Fruit fly (Drosophila melanogaster) whole organism, embryonic: Measurements from ENCODE around the gene SMSr.
A peak's percentile ranks its signal among the peaks of the same experiment; 100 is the strongest.

Experiments used
- C15 ChIP-seq: fragments of 200-800 bp; sonication (Bioruptor generic); IDR thresholded peaks from 3 replicates; pipeline ENCODE4 v1.3.6; 2022; ENCODE audit warnings: missing biosample characterization, missing genetic modification characterization
- CG11696 ChIP-seq: fragments of 200-800 bp; sonication (Bioruptor generic); IDR thresholded peaks from 2 replicates; pipeline ENCODE4 v1.3.6; 2022; ENCODE audit warnings: missing biosample characterization, missing genetic modification characterization
- CG1233 ChIP-seq: fragments of 200-800 bp; sonication (Bioruptor generic); optimal IDR thresholded peaks from 4 replicates; lab custom pipeline; 2018; ENCODE audit warnings: missing biosample characterization, mild to moderate bottlenecking, missing genetic modification characterization
- CG12769 ChIP-seq: fragments of 200-800 bp; sonication (Bioruptor generic); optimal IDR thresholded peaks from 2 replicates; lab custom pipeline; 2019; ENCODE audit warnings: missing biosample characterization, mild to moderate bottlenecking, missing genetic modification characterization, moderate library complexity
- CG14014 ChIP-seq: fragments of 200-800 bp; sonication (Bioruptor generic); IDR thresholded peaks from 2 replicates; pipeline ENCODE4 v1.3.6; 2022; ENCODE audit warnings: missing biosample characterization, missing genetic modification characterization
- CG15073 ChIP-seq: fragments of 200-800 bp; sonication (Bioruptor generic); optimal IDR thresholded peaks from 2 replicates; lab custom pipeline; 2016; ENCODE audit warnings: missing biosample characterization, missing genetic modification characterization
- CG15479 ChIP-seq: fragments of 200-800 bp; sonication (Bioruptor generic); optimal IDR thresholded peaks from 3 replicates; lab custom pipeline; 2019; ENCODE audit warnings: missing biosample characterization, mild to moderate bottlenecking, missing genetic modification characterization, moderate library complexity
- CG17186 ChIP-seq: fragments of 200-800 bp; sonication (Bioruptor generic); optimal IDR thresholded peaks from 3 replicates; lab custom pipeline; 2017; ENCODE audit warnings: missing biosample characterization, missing genetic modification reagents, missing genetic modification characterization
- CG18011 ChIP-seq: fragments of 200-800 bp; sonication (Bioruptor generic); optimal IDR thresholded peaks from 2 replicates; lab custom pipeline; 2017; ENCODE audit warnings: missing biosample characterization, missing genetic modification characterization, mild to moderate bottlenecking, moderate library complexity, missing genotype
- CG18619 ChIP-seq: fragments of 200-800 bp; sonication (Bioruptor generic); optimal IDR thresholded peaks from 3 replicates; lab custom pipeline; 2017; ENCODE audit warnings: missing biosample characterization, mild to moderate bottlenecking, missing genetic modification characterization
- CG2202 ChIP-seq: fragments of 200-800 bp; sonication (Bioruptor generic); optimal IDR thresholded peaks from 2 replicates; lab custom pipeline; 2018; ENCODE audit warnings: missing biosample characterization, mild to moderate bottlenecking, missing genetic modification characterization
- CG2678 ChIP-seq: fragments of 200-800 bp; sonication (Bioruptor generic); optimal IDR thresholded peaks from 3 replicates; lab custom pipeline; 2019; ENCODE audit warnings: missing biosample characterization, mild to moderate bottlenecking, missing genetic modification characterization, moderate library complexity
- CG3065 ChIP-seq: fragments of 200-800 bp; sonication (Bioruptor generic); optimal IDR thresholded peaks from 2 replicates; lab custom pipeline; 2016; ENCODE audit warnings: missing biosample characterization, missing genetic modification characterization
- CG3281 ChIP-seq: fragments of 200-800 bp; sonication (Bioruptor generic); optimal IDR thresholded peaks from 3 replicates; lab custom pipeline; 2017; ENCODE audit warnings: missing biosample characterization, mild to moderate bottlenecking, missing genetic modification characterization
- CG34422 ChIP-seq: fragments of 200-800 bp; sonication (Bioruptor generic); IDR thresholded peaks from 3 replicates; pipeline ENCODE4 v1.3.6; 2022; ENCODE audit warnings: missing biosample characterization, missing genetic modification characterization
- CG4328 ChIP-seq: fragments of 200-800 bp; sonication (Bioruptor generic); optimal IDR thresholded peaks from 3 replicates; lab custom pipeline; 2017; ENCODE audit warnings: missing biosample characterization, missing genetic modification reagents, missing genetic modification characterization
- CG6689 ChIP-seq: fragments of 200-800 bp; sonication (Bioruptor generic); IDR thresholded peaks from 2 replicates; pipeline ENCODE4 v1.3.6; 2022; ENCODE audit warnings: missing biosample characterization, missing genetic modification characterization
- CG6854 ChIP-seq: fragments of 200-800 bp; sonication (Bioruptor generic); optimal IDR thresholded peaks from 3 replicates; lab custom pipeline; 2017; ENCODE audit warnings: missing biosample characterization, mild to moderate bottlenecking, missing genetic modification characterization
- CG8281 ChIP-seq: fragments of 200-800 bp; sonication (Bioruptor generic); optimal IDR thresholded peaks from 2 replicates; lab custom pipeline; 2018; ENCODE audit warnings: missing biosample characterization, mild to moderate bottlenecking, missing genetic modification characterization, moderate library complexity
- Chrac-16 ChIP-seq: fragments of 200-800 bp; sonication (Bioruptor generic); optimal IDR thresholded peaks from 3 replicates; lab custom pipeline; 2016; ENCODE audit warnings: missing biosample characterization, missing genetic modification characterization
- CkIIα-i1 ChIP-seq: fragments of 200-800 bp; sonication (Bioruptor generic); IDR thresholded peaks from 2 replicates; pipeline ENCODE4 v1.3.6; 2022; ENCODE audit warnings: missing biosample characterization, missing genetic modification characterization
- Fer3 ChIP-seq: fragments of 200-800 bp; sonication (Bioruptor generic); optimal IDR thresholded peaks from 2 replicates; lab custom pipeline; 2018; ENCODE audit warnings: missing biosample characterization, mild to moderate bottlenecking, missing genetic modification characterization, moderate library complexity
- GATAe ChIP-seq: fragments of 200-800 bp; sonication (Bioruptor generic); conservative IDR thresholded peaks from 2 replicates; pipeline ENCODE4 v1.3.6; 2022; ENCODE audit warnings: missing biosample characterization, missing genetic modification characterization
- Lpt ChIP-seq: fragments of >200 bp; optimal IDR thresholded peaks from 2 replicates; lab custom pipeline; 2018; ENCODE audit warnings: missing biosample characterization, missing genetic modification characterization
- MBD-R2 ChIP-seq: fragments of 200-800 bp; sonication (Bioruptor generic); IDR thresholded peaks from 2 replicates; pipeline ENCODE4 v1.3.6; 2022; ENCODE audit warnings: missing biosample characterization, missing genetic modification characterization
- Scr ChIP-seq: fragments of 200-800 bp; sonication (Bioruptor generic); IDR thresholded peaks from 2 replicates; pipeline ENCODE4 v1.3.6; 2022; ENCODE audit warnings: missing biosample characterization, missing genetic modification characterization; ENCODE audit not compliant: partially characterized antibody
- Sin3A ChIP-seq: fragments of >200 bp; optimal IDR thresholded peaks from 2 replicates; lab custom pipeline; 2018
- Six4 ChIP-seq: fragments of 200-800 bp; sonication (Bioruptor generic); optimal IDR thresholded peaks from 2 replicates; lab custom pipeline; 2016; ENCODE audit warnings: missing biosample characterization, missing genetic modification characterization
- TFAM ChIP-seq: fragments of 200-800 bp; sonication (Bioruptor generic); optimal IDR thresholded peaks from 2 replicates; lab custom pipeline; 2017; ENCODE audit warnings: missing biosample characterization, missing genetic modification characterization, inconsistent platforms
- Trl ChIP-seq, 3 experiments: fragments of >200 bp in 2 of 3; fragments of 200-800 bp in 1 of 3; sonication (Bioruptor generic) in 1 of 3; optimal IDR thresholded peaks; 2 replicates in 1 of 3; 3 replicates in 2 of 3; lab custom pipeline; 2016 to 2017; ENCODE audit warnings: missing biosample characterization in 1 of 3, missing genetic modification characterization in 1 of 3
- Xrp1 ChIP-seq: fragments of 200-800 bp; sonication (Bioruptor generic); IDR thresholded peaks from 2 replicates; pipeline ENCODE4 v1.3.6; 2022; ENCODE audit warnings: missing biosample characterization, missing genetic modification characterization
- ab ChIP-seq: fragments of 200-800 bp; sonication (Bioruptor generic); optimal IDR thresholded peaks from 2 replicates; lab custom pipeline; 2016; ENCODE audit warnings: missing biosample characterization, missing genetic modification characterization
- bigmax ChIP-seq: fragments of 200-800 bp; sonication (Bioruptor generic); optimal IDR thresholded peaks from 2 replicates; lab custom pipeline; 2018; ENCODE audit warnings: missing biosample characterization, mild to moderate bottlenecking, missing genetic modification characterization
- br ChIP-seq: fragments of >200 bp; optimal IDR thresholded peaks from 2 replicates; lab custom pipeline; 2017
- fu2 ChIP-seq: fragments of 200-800 bp; sonication (Bioruptor generic); optimal IDR thresholded peaks from 2 replicates; lab custom pipeline; 2016; ENCODE audit warnings: missing biosample characterization, missing genetic modification characterization
- gcm2 ChIP-seq: fragments of 200-800 bp; sonication (Bioruptor generic); optimal IDR thresholded peaks from 2 replicates; lab custom pipeline; 2016; ENCODE audit warnings: missing biosample characterization, missing genetic modification characterization
- gem ChIP-seq: fragments of 200-800 bp; sonication (Bioruptor generic); optimal IDR thresholded peaks from 2 replicates; lab custom pipeline; 2019; ENCODE audit warnings: missing biosample characterization, mild to moderate bottlenecking, missing genetic modification characterization, moderate library complexity
- gsb ChIP-seq: fragments of 200-800 bp; sonication (Bioruptor generic); IDR thresholded peaks from 2 replicates; pipeline ENCODE4 v1.3.6; 2022; ENCODE audit warnings: missing biosample characterization, missing genetic modification characterization
- insv ChIP-seq, 2 experiments: fragments of 200-800 bp; sonication (Bioruptor generic); optimal IDR thresholded peaks; 3 replicates each; lab custom pipeline; 2016 to 2018; ENCODE audit warnings: missing biosample characterization in 2 of 2, missing genetic modification characterization in 2 of 2
- kah ChIP-seq: fragments of 200-800 bp; sonication (Bioruptor generic); optimal IDR thresholded peaks from 2 replicates; lab custom pipeline; 2018; ENCODE audit warnings: missing biosample characterization, mild to moderate bottlenecking, missing genetic modification characterization
- onecut ChIP-seq: fragments of 200-800 bp; sonication (Bioruptor generic); IDR thresholded peaks from 2 replicates; pipeline ENCODE4 v1.3.6; 2022; ENCODE audit warnings: missing biosample characterization, missing genetic modification characterization
- org-1 ChIP-seq: fragments of 200-800 bp; sonication (Bioruptor generic); optimal IDR thresholded peaks from 2 replicates; lab custom pipeline; 2017; ENCODE audit warnings: missing biosample characterization, missing genetic modification characterization
- p53 ChIP-seq: fragments of 200-800 bp; sonication (Bioruptor generic); optimal IDR thresholded peaks from 2 replicates; lab custom pipeline; 2016; ENCODE audit warnings: missing biosample characterization, missing genetic modification characterization
- pita ChIP-seq: fragments of 200-800 bp; sonication (Bioruptor generic); optimal IDR thresholded peaks from 2 replicates; lab custom pipeline; 2017; ENCODE audit warnings: missing biosample characterization, mild to moderate bottlenecking, missing genetic modification characterization
- pros ChIP-seq: fragments of 200-800 bp; sonication (Bioruptor generic); optimal IDR thresholded peaks from 3 replicates; lab custom pipeline; 2019; ENCODE audit warnings: missing biosample characterization, mild to moderate bottlenecking, missing genetic modification characterization, moderate library complexity
- ro ChIP-seq: fragments of 200-800 bp; sonication (Bioruptor generic); IDR thresholded peaks from 2 replicates; pipeline ENCODE4 v1.3.6; 2022; ENCODE audit warnings: missing biosample characterization, missing genetic modification characterization
- run ChIP-seq: fragments of 200-800 bp; sonication (Bioruptor generic); optimal IDR thresholded peaks from 3 replicates; lab custom pipeline; 2018; ENCODE audit warnings: missing biosample characterization, mild to moderate bottlenecking, missing genetic modification characterization
- sd ChIP-seq: fragments of 200-800 bp; sonication (Bioruptor generic); optimal IDR thresholded peaks from 3 replicates; lab custom pipeline; 2018; ENCODE audit warnings: missing biosample characterization, mild to moderate bottlenecking, missing genetic modification characterization, moderate library complexity
- sima ChIP-seq: fragments of 200-800 bp; sonication (Bioruptor generic); optimal IDR thresholded peaks from 2 replicates; lab custom pipeline; 2016; ENCODE audit warnings: missing biosample characterization, missing genetic modification characterization
- slou ChIP-seq: fragments of 200-800 bp; sonication (Bioruptor generic); optimal IDR thresholded peaks from 3 replicates; lab custom pipeline; 2016; ENCODE audit warnings: missing biosample characterization, missing genetic modification characterization
- tgo ChIP-seq: fragments of 200-800 bp; sonication (Bioruptor generic); IDR thresholded peaks from 3 replicates; pipeline ENCODE4 v1.3.6; 2022; ENCODE audit warnings: missing biosample characterization, missing genetic modification characterization
- tup ChIP-seq: fragments of 200-800 bp; sonication (Bioruptor generic); optimal IDR thresholded peaks from 2 replicates; lab custom pipeline; 2016; ENCODE audit warnings: missing biosample characterization, mild to moderate bottlenecking, missing genetic modification characterization, moderate library complexity

SMSr gene

DNA sequence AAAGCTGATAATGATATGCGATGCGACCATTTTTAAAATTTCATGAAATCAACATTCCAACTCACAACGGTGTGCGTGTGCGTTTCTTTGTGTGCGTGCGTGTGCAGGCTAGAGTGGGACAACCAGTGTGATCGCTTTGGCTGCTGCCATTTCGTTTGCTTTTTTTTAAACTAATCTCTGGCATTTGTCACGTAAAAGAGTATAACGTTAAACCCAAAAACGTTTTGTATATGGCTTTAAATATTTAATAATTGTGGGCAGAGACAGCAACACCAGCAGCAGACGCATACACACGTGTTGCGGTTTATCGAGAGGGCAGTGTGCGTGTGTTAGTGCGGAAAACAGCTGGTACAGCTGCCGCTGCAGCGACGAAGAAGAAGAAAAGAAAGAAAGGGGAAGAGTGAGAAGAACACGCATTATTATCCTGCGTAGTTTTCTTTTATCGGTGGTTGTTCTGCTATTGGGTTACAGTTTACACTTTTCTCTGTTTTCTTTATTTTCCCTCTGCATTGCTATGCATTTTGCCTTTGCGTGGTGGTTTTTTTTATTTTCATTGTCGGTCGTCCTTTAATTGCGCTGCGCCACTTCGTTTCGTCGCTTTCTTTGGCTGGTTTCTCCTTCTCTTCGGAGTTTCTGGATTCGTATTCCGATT, 10.9 kb downstream of the SMSr start (continued):
- TF ChIP-seq pita (GFP tag; lab: Kevin White, UChicago), result no peak
- TF ChIP-seq CG8281 (tag; lab: Kevin White, UChicago), result no peak
- TF ChIP-seq pros (GFP tag; lab: Kevin White, UChicago), result peak; percentile 98
- TF ChIP-seq CG11696 (GFP tag; lab: Robert Waterston, UW), result no peak
- TF ChIP-seq Fer3, result no peak
- TF ChIP-seq p53, result no peak
- no peak for TF ChIP-seq CG14014 (GFP tag; lab: Robert Waterston, UW)
- TF ChIP-seq tup (GFP tag; lab: Kevin White, UChicago), result no peak
- no peak for TF ChIP-seq tgo (GFP tag; lab: Robert Waterston, UW)
- TF ChIP-seq Scr (GFP tag; lab: Robert Waterston, UW), result no peak
- TF ChIP-seq CG15073 (GFP tag; lab: Kevin White, UChicago), result no peak
- TF ChIP-seq CG18619 (GFP tag; lab: Kevin White, UChicago), result no peak
- no peak for TF ChIP-seq onecut (GFP tag; lab: Robert Waterston, UW)
- TF ChIP-seq CG12769 (tag; lab: Kevin White, UChicago), result no peak
- no peak for TF ChIP-seq C15 (GFP tag; lab: Robert Waterston, UW)
- no peak for TF ChIP-seq CG2678 (tag; lab: Kevin White, UChicago)
- no peak for TF ChIP-seq bigmax
- TF ChIP-seq MBD-R2 (GFP tag; lab: Robert Waterston, UW), result no peak
- TF ChIP-seq sd (tag; lab: Kevin White, UChicago), result peak; percentile 99
- no peak for TF ChIP-seq org-1 (GFP tag; lab: Kevin White, UChicago)
- TF ChIP-seq CG17186, result no peak
- no peak for TF ChIP-seq CG6854 (GFP tag; lab: Kevin White, UChicago)
- TF ChIP-seq Sin3A, result peak; percentile 9
- TF ChIP-seq gem, result no peak
- TF ChIP-seq fu2, result no peak
- no peak for TF ChIP-seq sima
- TF ChIP-seq CG4328, result no peak
- no peak for TF ChIP-seq CG3065 (GFP tag; lab: Kevin White, UChicago)
- peak in 1 of 2 experiments; percentile 11 for TF ChIP-seq insv (GFP tag; optimal IDR thresholded peaks at IDR 0.05; lab: Kevin White, UChicago)
- TF ChIP-seq CkIIα-i1, result no peak
- no peak for TF ChIP-seq gcm2
- no peak for TF ChIP-seq ab
- TF ChIP-seq CG15479 (GFP tag; lab: Kevin White, UChicago), result peak; percentile 43
- peak; percentile 73 for TF ChIP-seq kah
- TF ChIP-seq br (lab: Kevin White, UChicago), result no peak
- TF ChIP-seq Six4 (GFP tag; lab: Kevin White, UChicago), result no peak
- TF ChIP-seq CG3281 (GFP tag; lab: Kevin White, UChicago), result no peak
- no peak for TF ChIP-seq CG1233 (GFP tag; lab: Kevin White, UChicago)
- no peak for TF ChIP-seq GATAe (GFP tag; lab: Robert Waterston, UW)
- no peak for TF ChIP-seq CG18011
- no peak for TF ChIP-seq Chrac-16 (GFP tag; lab: Kevin White, UChicago)
- TF ChIP-seq CG6689 (GFP tag; lab: Robert Waterston, UW), result no peak
- no peak for TF ChIP-seq Xrp1
- TF ChIP-seq CG34422, result peak; percentile 50; the same call in 1 of the 3 replicates
- TF ChIP-seq gsb, result no peak
- TF ChIP-seq ro, result no peak
- TF ChIP-seq Trl (optimal IDR thresholded peaks at IDR 0.05; lab: Kevin White, UChicago), result no peak
- TF ChIP-seq Trl (GFP tag; optimal IDR thresholded peaks at IDR 0.05; lab: Kevin White, UChicago), result no peak
- TF ChIP-seq run, result peak; percentile 88
- TF ChIP-seq slou, result no peak
- TF ChIP-seq CG2202 (tag; lab: Kevin White, UChicago), result no peak
- no peak for TF ChIP-seq Lpt (GFP tag; lab: Kevin White, UChicago)
- TF ChIP-seq TFAM (GFP tag; lab: Kevin White, UChicago), result no peak
